Worm (Caenorhabditis elegans) whole organism, L4/young adult: ENCODE measurements around the gene W03C9.8.

Experiments used
- W03F9.2 ChIP-seq: fragments of 150-350 bp; optimal IDR thresholded peaks from 2 replicates; lab custom pipeline; 2014; ENCODE audit warnings: missing biosample characterization, missing genetic modification characterization
- dao-5 ChIP-seq: sonication (generic microtip); optimal IDR thresholded peaks from 2 replicates; lab custom pipeline; 2016; ENCODE audit warnings: missing genotype, missing genetic modification characterization, moderate library complexity, missing compliant biosample characterization
- him-1 ChIP-seq: sonication (generic microtip); optimal IDR thresholded peaks from 2 replicates; lab custom pipeline; 2016; ENCODE audit warnings: missing genotype, missing genetic modification reagents, missing genetic modification characterization, missing compliant biosample characterization

- TF ChIP-seq him-1 (tag; lab: Kevin White, UChicago) (no peak), W03F9.2 (tag; lab: Kevin White, UChicago) (no peak), dao-5 (tag; lab: Kevin White, UChicago) (no peak)
Observed at ce11 chrII:11974048-11974995, 25.8 kb downstream of the W03C9.8 start.
